Fruit fly (Drosophila melanogaster) whole organism, embryonic: ENCODE measurements around the gene CG7907.

ENCODE experiments used
- Hmx ChIP-seq: fragments of 200-800 bp; sonication (Bioruptor generic); optimal IDR thresholded peaks from 2 replicates; lab custom pipeline; 2016; ENCODE audit warnings: missing biosample characterization, missing genetic modification characterization
- Meics ChIP-seq: fragments of 200-800 bp; sonication (Bioruptor generic); optimal IDR thresholded peaks from 2 replicates; lab custom pipeline; 2017; ENCODE audit warnings: missing biosample characterization, mild to moderate bottlenecking, missing genetic modification characterization
- ftz-f1 ChIP-seq: fragments of 200-800 bp; sonication (Bioruptor generic); optimal IDR thresholded peaks from 2 replicates; lab custom pipeline; 2016; ENCODE audit warnings: missing biosample characterization, missing genetic modification characterization
- maf-S ChIP-seq: fragments of 200-800 bp; sonication (Bioruptor generic); optimal IDR thresholded peaks from 2 replicates; lab custom pipeline; 2016; ENCODE audit warnings: missing biosample characterization, missing genetic modification characterization

dm6 chr3R:21433879-21434559 lies 30.5 kb downstream of the CG7907 start, which contains the start of gene lbl:
- TF ChIP-seq maf-S (GFP tag; lab: Kevin White, UChicago) (no peak), Hmx (no peak), Meics (GFP tag; lab: Kevin White, UChicago) (no peak), ftz-f1 (GFP tag; lab: Kevin White, UChicago) (no peak)
